Worm (Caenorhabditis elegans) whole organism, L1 larva: ENCODE measurements around the gene C32D5.11.

Source experiments
- ceh-90 ChIP-seq: sonication (generic microtip); optimal IDR thresholded peaks from 2 replicates; lab custom pipeline; 2016; ENCODE audit warnings: missing genetic modification characterization, missing compliant biosample characterization
- elt-2 ChIP-seq: sonication (generic microtip); optimal IDR thresholded peaks from 2 replicates; lab custom pipeline; 2016; ENCODE audit warnings: missing genetic modification characterization, mild to moderate bottlenecking, inconsistent platforms, missing compliant biosample characterization, missing genetic modification reagents
- fkh-10 ChIP-seq: sonication (generic microtip); optimal IDR thresholded peaks from 2 replicates; lab custom pipeline; 2017; ENCODE audit warnings: missing biosample characterization, missing genetic modification reagents, missing genetic modification characterization
- unc-98 ChIP-seq: fragments of 200-800 bp; sonication (Bioruptor generic); IDR thresholded peaks from 2 replicates; pipeline ENCODE4 v1.3.6; 2022; ENCODE audit warnings: missing genetic modification characterization, missing compliant biosample characterization
- zag-1 ChIP-seq: fragments of 150-350 bp; optimal IDR thresholded peaks from 2 replicates; lab custom pipeline; 2014; ENCODE audit warnings: missing biosample characterization, missing genetic modification characterization

ce11 chrII:6339948-6340347 is 15.3 kb downstream of the C32D5.11 start, which contains the start of gene C32D5.7:
- TF ChIP-seq fkh-10 (GFP tag; lab: Kevin White, UChicago) (no peak), ceh-90 (no peak), unc-98 (GFP tag; lab: Robert Waterston, UW) (no peak), zag-1 (tag; lab: Kevin White, UChicago) (no peak), elt-2 (tag; lab: Kevin White, UChicago) (no peak)
